Worm (Caenorhabditis elegans) whole organism, L1 larva: ENCODE measurements around the gene Y76B12C.3.

Experiments
- irx-1 ChIP-seq: sonication (generic microtip); optimal IDR thresholded peaks from 2 replicates; lab custom pipeline; 2016; ENCODE audit warnings: missing genetic modification characterization, missing compliant biosample characterization
- lin-39 ChIP-seq: fragments of 150-350 bp; optimal IDR thresholded peaks from 2 replicates; lab custom pipeline; 2014; ENCODE audit warnings: missing biosample characterization, missing genetic modification reagents, missing genetic modification characterization
- nhr-11 ChIP-seq: fragments of 150-350 bp; optimal IDR thresholded peaks from 2 replicates; lab custom pipeline; 2014; ENCODE audit warnings: missing biosample characterization, missing genetic modification characterization
- nhr-71 ChIP-seq: sonication (generic microtip); optimal IDR thresholded peaks from 2 replicates; lab custom pipeline; 2016; ENCODE audit warnings: mild to moderate bottlenecking, missing genetic modification characterization, moderate library complexity, missing compliant biosample characterization
- pqm-1 ChIP-seq: sonication (generic microtip); optimal IDR thresholded peaks from 3 replicates; lab custom pipeline; 2017; ENCODE audit warnings: missing biosample characterization, missing genetic modification characterization
- zag-1 ChIP-seq: fragments of 150-350 bp; optimal IDR thresholded peaks from 2 replicates; lab custom pipeline; 2014; ENCODE audit warnings: missing biosample characterization, missing genetic modification characterization
- ztf-11 ChIP-seq, 2 experiments: sonication (generic microtip); optimal IDR thresholded peaks; 2 replicates each; lab custom pipeline; 2016 to 2017; ENCODE audit warnings: missing genetic modification characterization in 2 of 2, missing biosample characterization in 1 of 2, missing compliant biosample characterization in 1 of 2

- TF ChIP-seq irx-1 (tag; lab: Kevin White, UChicago) (no peak), nhr-71 (tag; lab: Kevin White, UChicago) (no peak), ztf-11 (tag; optimal IDR thresholded peaks at IDR 0.05; lab: Kevin White, UChicago) (no peak), lin-39 (tag; lab: Kevin White, UChicago) (no peak), nhr-11 (tag; lab: Kevin White, UChicago) (no peak), zag-1 (no peak), pqm-1 (tag; lab: Kevin White, UChicago) (no peak)
Observed at ce11 chrIV:1971078-1971477, 2.4 kb upstream of the Y76B12C.3 start.
